Worm (Caenorhabditis elegans): ENCODE measurements around the gene K06H6.5.

Gene K06H6.5

ce11 chrV:576070-576469 lies at the start of gene K06H6.5:
Gene K06H6.5 (plus strand): TSS chrV:576370.
- TF ChIP-seq sptf-1 (tag; optimal IDR thresholded peaks at IDR 0.05) (no peak), lin-14 (GFP tag; optimal IDR thresholded peaks at IDR 0.05) (no peak)

DNA sequence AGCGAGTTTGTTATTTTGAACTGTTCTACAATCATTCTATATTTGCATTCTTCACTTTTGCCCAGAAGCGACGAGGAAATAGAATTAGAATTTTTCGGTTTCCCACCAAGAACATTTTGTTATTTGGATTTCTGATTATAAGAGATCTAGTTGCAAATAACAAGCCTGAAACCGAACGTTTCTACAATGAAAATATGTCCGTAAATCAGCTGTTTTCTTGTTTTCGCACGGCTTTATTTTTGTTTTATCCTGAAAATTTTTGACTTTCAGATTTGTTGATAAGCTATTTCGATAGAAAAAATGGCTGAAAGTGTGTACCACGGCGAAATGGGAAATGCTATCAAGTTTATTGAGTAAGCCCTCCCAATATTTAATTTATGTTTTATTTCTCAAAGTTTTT lies 48.6 kb upstream of the K06H6.5 start, which contains the start of gene srw-108:
TSS of gene srw-108 (plus strand) at position 301 of the 400 bp plus-strand sequence.
- TF ChIP-seq unc-62 (GFP tag; optimal IDR thresholded peaks at IDR 0.05) = no peak
- TF ChIP-seq irx-1 (tag; optimal IDR thresholded peaks at IDR 0.05) = no peak
- TF ChIP-seq lir-3 (tag; optimal IDR thresholded peaks at IDR 0.05; ENCODE audit: poor library complexity) = no peak
- TF ChIP-seq lin-14 (GFP tag; optimal IDR thresholded peaks at IDR 0.05) = no peak
- TF ChIP-seq swsn-7 (tag; optimal IDR thresholded peaks at IDR 0.05) = no peak
- no peak for TF ChIP-seq fkh-4 (tag; optimal IDR thresholded peaks at IDR 0.05; ENCODE audit: borderline replicate concordance)
- no peak for TF ChIP-seq elt-2 (tag; optimal IDR thresholded peaks at IDR 0.05)
- no peak for TF ChIP-seq egl-13 (tag; optimal IDR thresholded peaks at IDR 0.05)
- no peak for TF ChIP-seq egl-27 (tag; optimal IDR thresholded peaks at IDR 0.05)
- TF ChIP-seq sptf-1 (tag; optimal IDR thresholded peaks at IDR 0.05) = no peak
- TF ChIP-seq aha-1 (tag; optimal IDR thresholded peaks at IDR 0.05) = no peak
- TF ChIP-seq nhr-90 (tag; optimal IDR thresholded peaks at IDR 0.05; ENCODE audit: poor library complexity) = no peak
- no peak for TF ChIP-seq zip-4 (GFP tag; optimal IDR thresholded peaks at IDR 0.05)
- TF ChIP-seq unc-30 (tag; optimal IDR thresholded peaks at IDR 0.05) = no peak
- TF ChIP-seq lin-15B (tag; optimal IDR thresholded peaks at IDR 0.05) = no peak

ce11 chrV:532046-532445 lies 44.1 kb upstream of the K06H6.5 start, which contains the start of gene nhr-58:
Gene nhr-58 (plus strand): TSS chrV:532259.
- no peak for TF ChIP-seq mab-9 (GFP tag; IDR thresholded peaks at IDR 0.05)
- peak; percentile 77 for TF ChIP-seq nhr-20 (tag; optimal IDR thresholded peaks at IDR 0.05)
- peak; percentile 99 for TF ChIP-seq lin-14 (GFP tag; optimal IDR thresholded peaks at IDR 0.05)
- TF ChIP-seq efl-1 (optimal IDR thresholded peaks at IDR 0.05) = peak; percentile 26 to 27
- TF ChIP-seq efl-1 (GFP tag; optimal IDR thresholded peaks at IDR 0.05 in 1 of 2) = no peak
- TF ChIP-seq fos-1 (tag; optimal IDR thresholded peaks at IDR 0.05) = peak; percentile 6
- peak; percentile 64 for TF ChIP-seq nhr-77 (tag; optimal IDR thresholded peaks at IDR 0.05)
- TF ChIP-seq tlp-1 (tag; optimal IDR thresholded peaks at IDR 0.05) = no peak
- no peak for TF ChIP-seq fkh-10 (GFP tag; optimal IDR thresholded peaks at IDR 0.05)
- TF ChIP-seq nhr-11 (tag; optimal IDR thresholded peaks at IDR 0.05) = peak; percentile 59
- peak in 1 of 2 experiments; percentile 71 for TF ChIP-seq mdl-1 (tag; optimal IDR thresholded peaks at IDR 0.05)
- peak; percentile 83 for TF ChIP-seq nhr-85 (tag)
- TF ChIP-seq skn-1 (tag; optimal IDR thresholded peaks at IDR 0.05) = peak; percentile 43
- TF ChIP-seq unc-98 (GFP tag; IDR thresholded peaks at IDR 0.05) = no peak
- peak; percentile 58 for TF ChIP-seq nhr-19 (GFP tag; conservative IDR thresholded peaks at IDR 0.05)
- TF ChIP-seq pag-3 (tag; optimal IDR thresholded peaks at IDR 0.05; ENCODE audit: borderline replicate concordance, insufficient read depth) = no peak
- peak; percentile 76 for TF ChIP-seq nhr-71 (tag; optimal IDR thresholded peaks at IDR 0.05)
- TF ChIP-seq jun-1 (tag; optimal IDR thresholded peaks at IDR 0.05) = peak; percentile 66
- TF ChIP-seq mef-2 (tag; optimal IDR thresholded peaks at IDR 0.05) = no peak
- peak; percentile 90 for TF ChIP-seq blmp-1 (tag; optimal IDR thresholded peaks at IDR 0.05)
- no peak for TF ChIP-seq hlh-4 (tag; optimal IDR thresholded peaks at IDR 0.05)
- TF ChIP-seq ama-1 (optimal IDR thresholded peaks at IDR 0.05) = no peak
- peak; percentile 20 for TF ChIP-seq C16A3.4 (tag; optimal IDR thresholded peaks at IDR 0.05)
- TF ChIP-seq swsn-7 (tag; optimal IDR thresholded peaks at IDR 0.05) = peak; percentile 3
- TF ChIP-seq mep-1 (tag; optimal IDR thresholded peaks at IDR 0.05) = peak; percentile 64
- peak; percentile 27 for TF ChIP-seq nhr-90 (tag; optimal IDR thresholded peaks at IDR 0.05; ENCODE audit: poor library complexity)
- no peak for TF ChIP-seq nhr-237 (tag; optimal IDR thresholded peaks at IDR 0.05)
- TF ChIP-seq ztf-11 (tag; optimal IDR thresholded peaks at IDR 0.05) = no peak
- peak; percentile 70 to 83 for TF ChIP-seq egl-27 (tag; optimal IDR thresholded peaks at IDR 0.05)
- no peak for TF ChIP-seq hlh-17 (GFP tag; optimal IDR thresholded peaks at IDR 0.05; ENCODE audit: borderline replicate concordance)
- no peak for TF ChIP-seq pax-3 (tag; optimal IDR thresholded peaks at IDR 0.05)
- TF ChIP-seq ztf-4 (tag; optimal IDR thresholded peaks at IDR 0.05) = peak; percentile 27
- peak; percentile 65 for TF ChIP-seq elt-2 (tag; optimal IDR thresholded peaks at IDR 0.05)
- peak in 1 of 2 experiments; percentile 59 for TF ChIP-seq lin-35 (GFP tag; optimal IDR thresholded peaks at IDR 0.05)
- TF ChIP-seq snu-23 (GFP tag; optimal IDR thresholded peaks at IDR 0.05) = peak; percentile 72
- TF ChIP-seq hpl-2 (GFP tag; optimal IDR thresholded peaks at IDR 0.05) = no peak
- no peak for TF ChIP-seq pqm-1 (tag; optimal IDR thresholded peaks at IDR 0.05)
- no peak for TF ChIP-seq nhr-84 (tag; optimal IDR thresholded peaks at IDR 0.05)
- TF ChIP-seq unc-130 (tag; optimal IDR thresholded peaks at IDR 0.05) = no peak

All from whole organism, L1 larva.